Worm (Caenorhabditis elegans) whole organism, mixed stage, embryonic: ENCODE results near the gene pho-4.

Source experiments
- elt-3 ChIP-seq: fragments of 150-350 bp; optimal IDR thresholded peaks from 2 replicates; lab custom pipeline; 2014; ENCODE audit warnings: missing biosample characterization, missing genetic modification characterization
- lsy-2 ChIP-seq: fragments of 150-350 bp; optimal IDR thresholded peaks from 2 replicates; lab custom pipeline; 2014; ENCODE audit warnings: missing biosample characterization, missing genetic modification characterization

ce11 chrII:5187469-5187868 lies 50.8 kb downstream of the pho-4 start, which contains the start of gene crh-2:
- no peak for TF ChIP-seq lsy-2 (tag; lab: Kevin White, UChicago)
- no peak for TF ChIP-seq elt-3 (tag; lab: Kevin White, UChicago)
